Fruit fly (Drosophila melanogaster) whole organism, embryonic: Measurements from ENCODE around the gene mRpL48.

ENCODE experiments used
- Ada2b ChIP-seq: fragments of 200-800 bp; sonication (Bioruptor generic); IDR thresholded peaks from 2 replicates; pipeline ENCODE4 v1.3.6; 2022; ENCODE audit warnings: missing biosample characterization, missing genetic modification characterization
- Adf1 ChIP-seq: fragments of 200-800 bp; sonication (Bioruptor generic); IDR thresholded peaks from 2 replicates; pipeline ENCODE4 v1.3.6; 2022; ENCODE audit warnings: missing biosample characterization, missing genetic modification characterization
- Blimp-1 ChIP-seq: fragments of 200-800 bp; sonication (Bioruptor generic); optimal IDR thresholded peaks from 3 replicates; lab custom pipeline; 2018; ENCODE audit warnings: missing biosample characterization, missing genetic modification characterization, mild to moderate bottlenecking, moderate library complexity, missing genetic modification reagents
- Bteb2 ChIP-seq: fragments of 200-800 bp; sonication (Bioruptor generic); optimal IDR thresholded peaks from 2 replicates; lab custom pipeline; 2016; ENCODE audit warnings: missing biosample characterization, missing genetic modification characterization
- CG11504 ChIP-seq: fragments of 200-800 bp; sonication (Bioruptor generic); optimal IDR thresholded peaks from 3 replicates; lab custom pipeline; 2019; ENCODE audit warnings: missing biosample characterization, mild to moderate bottlenecking, missing genetic modification characterization, moderate library complexity
- CG12299 ChIP-seq: fragments of 200-800 bp; sonication (Bioruptor generic); optimal IDR thresholded peaks from 2 replicates; lab custom pipeline; 2018; ENCODE audit warnings: missing biosample characterization, mild to moderate bottlenecking, missing genetic modification characterization
- CG14710 ChIP-seq: fragments of 200-800 bp; sonication (Bioruptor generic); optimal IDR thresholded peaks from 3 replicates; lab custom pipeline; 2019; ENCODE audit warnings: missing biosample characterization, mild to moderate bottlenecking, missing genetic modification characterization, moderate library complexity
- CG14860 ChIP-seq: fragments of 200-800 bp; sonication (Bioruptor generic); IDR thresholded peaks from 3 replicates; pipeline ENCODE4 v1.3.6; 2022; ENCODE audit warnings: missing biosample characterization, missing genetic modification characterization; ENCODE audit not compliant: partially characterized antibody
- CG17829 ChIP-seq: fragments of 200-800 bp; optimal IDR thresholded peaks from 2 replicates; lab custom pipeline; 2019; ENCODE audit warnings: missing biosample characterization, mild to moderate bottlenecking, missing genetic modification characterization, moderate library complexity
- CG4424 ChIP-seq: fragments of 200-800 bp; sonication (Bioruptor generic); optimal IDR thresholded peaks from 3 replicates; lab custom pipeline; 2016; ENCODE audit warnings: missing biosample characterization, missing genetic modification characterization
- CG4617 ChIP-seq: fragments of 200-800 bp; sonication (Bioruptor generic); optimal IDR thresholded peaks from 3 replicates; lab custom pipeline; 2016; ENCODE audit warnings: missing biosample characterization, missing genetic modification characterization, borderline replicate concordance
- CG4820 ChIP-seq: fragments of 200-800 bp; sonication (Bioruptor generic); optimal IDR thresholded peaks from 3 replicates; lab custom pipeline; 2016; ENCODE audit warnings: missing biosample characterization, missing genetic modification characterization
- CG8290 ChIP-seq, 3 experiments: fragments of 200-800 bp; sonication (Bioruptor generic); optimal IDR thresholded peaks; 2 replicates each; lab custom pipeline; 2016 to 2019; ENCODE audit warnings: missing biosample characterization in 3 of 3, missing genetic modification characterization in 3 of 3, mild to moderate bottlenecking in 2 of 3, moderate library complexity in 1 of 3
- CG9727 ChIP-seq: fragments of 200-800 bp; sonication (Bioruptor generic); optimal IDR thresholded peaks from 3 replicates; lab custom pipeline; 2017; ENCODE audit warnings: missing biosample characterization, mild to moderate bottlenecking, missing genetic modification characterization
- CTCF ChIP-seq: fragments of 200-800 bp; sonication (Bioruptor generic); optimal IDR thresholded peaks from 2 replicates; lab custom pipeline; 2017; ENCODE audit warnings: missing biosample characterization, mild to moderate bottlenecking, missing genetic modification characterization, moderate library complexity
- Chrac-16 ChIP-seq: fragments of 200-800 bp; sonication (Bioruptor generic); optimal IDR thresholded peaks from 3 replicates; lab custom pipeline; 2016; ENCODE audit warnings: missing biosample characterization, missing genetic modification characterization
- Elba2 ChIP-seq: fragments of 200-800 bp; sonication (Bioruptor generic); optimal IDR thresholded peaks from 3 replicates; lab custom pipeline; 2016; ENCODE audit warnings: missing biosample characterization, missing genetic modification characterization
- Ets97D ChIP-seq: fragments of 200-800 bp; sonication (Bioruptor generic); optimal IDR thresholded peaks from 3 replicates; lab custom pipeline; 2016; ENCODE audit warnings: missing biosample characterization, missing genetic modification characterization
- HHEX ChIP-seq: fragments of 200-800 bp; sonication (Bioruptor generic); optimal IDR thresholded peaks from 3 replicates; lab custom pipeline; 2017; ENCODE audit warnings: missing biosample characterization, mild to moderate bottlenecking, missing genetic modification characterization, missing genetic modification reagents
- HLHmδ ChIP-seq: fragments of 200-800 bp; sonication (Bioruptor generic); optimal IDR thresholded peaks from 2 replicates; lab custom pipeline; 2018; ENCODE audit warnings: missing biosample characterization, mild to moderate bottlenecking, missing genetic modification characterization, moderate library complexity
- HmgD ChIP-seq: fragments of 200-800 bp; sonication (Bioruptor generic); optimal IDR thresholded peaks from 3 replicates; lab custom pipeline; 2016; ENCODE audit warnings: missing biosample characterization, missing genetic modification characterization
- Hr51 ChIP-seq, 2 experiments: fragments of 200-800 bp; sonication (Bioruptor generic); optimal IDR thresholded peaks; 2 replicates in 1 of 2; 3 replicates in 1 of 2; lab custom pipeline; 2016 to 2018; ENCODE audit warnings: missing biosample characterization in 2 of 2, missing genetic modification characterization in 2 of 2, mild to moderate bottlenecking in 1 of 2, moderate library complexity in 1 of 2
- MTF-1 ChIP-seq: fragments of 200-800 bp; sonication (Bioruptor generic); optimal IDR thresholded peaks from 2 replicates; lab custom pipeline; 2018; ENCODE audit warnings: missing biosample characterization, mild to moderate bottlenecking, missing genetic modification characterization, borderline replicate concordance
- Neu2 ChIP-seq: fragments of 200-800 bp; sonication (Bioruptor generic); optimal IDR thresholded peaks from 3 replicates; lab custom pipeline; 2016; ENCODE audit warnings: missing biosample characterization, missing genetic modification characterization, borderline replicate concordance
- PHDP ChIP-seq: fragments of 200-800 bp; sonication (Bioruptor generic); optimal IDR thresholded peaks from 3 replicates; lab custom pipeline; 2018; ENCODE audit warnings: missing biosample characterization, mild to moderate bottlenecking, missing genetic modification characterization, moderate library complexity
- Ptx1 ChIP-seq: fragments of 200-800 bp; sonication (Bioruptor generic); IDR thresholded peaks from 2 replicates; pipeline ENCODE4 v1.3.6; 2022; ENCODE audit warnings: missing biosample characterization, missing genetic modification characterization
- Ravus ChIP-seq: fragments of 200-800 bp; sonication (Bioruptor generic); IDR thresholded peaks from 2 replicates; pipeline ENCODE4 v1.3.6; 2022; ENCODE audit warnings: missing biosample characterization, missing genetic modification characterization
- Sox102F ChIP-seq: fragments of 200-800 bp; sonication (Bioruptor generic); optimal IDR thresholded peaks from 2 replicates; lab custom pipeline; 2018; ENCODE audit warnings: missing biosample characterization, mild to moderate bottlenecking, missing genetic modification characterization, moderate library complexity
- Spps ChIP-seq: fragments of 200-800 bp; sonication (Bioruptor generic); optimal IDR thresholded peaks from 2 replicates; lab custom pipeline; 2018; ENCODE audit warnings: missing biosample characterization, mild to moderate bottlenecking, missing genetic modification characterization
- Sry-δ ChIP-seq: fragments of 200-800 bp; sonication (Bioruptor generic); optimal IDR thresholded peaks from 2 replicates; lab custom pipeline; 2016; ENCODE audit warnings: missing biosample characterization, missing genetic modification characterization
- Stat92E ChIP-seq, 3 experiments: fragments of >200 bp in 2 of 3; fragments of 200-800 bp in 1 of 3; sonication (Bioruptor generic) in 1 of 3; optimal IDR thresholded peaks; 2 replicates each; lab custom pipeline; 2017 to 2019; ENCODE audit warnings: missing biosample characterization in 3 of 3, missing genetic modification characterization in 3 of 3, mild to moderate bottlenecking in 1 of 3, moderate library complexity in 1 of 3
- TFAM ChIP-seq: fragments of 200-800 bp; sonication (Bioruptor generic); optimal IDR thresholded peaks from 2 replicates; lab custom pipeline; 2017; ENCODE audit warnings: missing biosample characterization, missing genetic modification characterization, inconsistent platforms
- Xbp1 ChIP-seq: fragments of 200-800 bp; sonication (Bioruptor generic); optimal IDR thresholded peaks from 3 replicates; lab custom pipeline; 2016; ENCODE audit warnings: missing biosample characterization, mild to moderate bottlenecking, missing genetic modification characterization
- al ChIP-seq: fragments of 200-800 bp; sonication (Bioruptor generic); IDR thresholded peaks from 2 replicates; pipeline ENCODE4 v1.3.6; 2022; ENCODE audit warnings: missing biosample characterization, missing genetic modification characterization
- btn ChIP-seq: fragments of 200-800 bp; sonication (Bioruptor generic); optimal IDR thresholded peaks from 2 replicates; lab custom pipeline; 2016; ENCODE audit warnings: missing biosample characterization, missing genetic modification characterization
- corto ChIP-seq: fragments of 200-800 bp; sonication (Bioruptor generic); optimal IDR thresholded peaks from 2 replicates; lab custom pipeline; 2016; ENCODE audit warnings: missing biosample characterization, mild to moderate bottlenecking, missing genetic modification characterization, moderate library complexity
- dmrt11E ChIP-seq: fragments of 200-800 bp; sonication (Bioruptor generic); optimal IDR thresholded peaks from 3 replicates; lab custom pipeline; 2018; ENCODE audit warnings: missing biosample characterization, mild to moderate bottlenecking, missing genetic modification characterization, moderate library complexity
- dysf ChIP-seq: fragments of 200-800 bp; sonication (Bioruptor generic); IDR thresholded peaks from 3 replicates; pipeline ENCODE4 v1.3.6; 2022; ENCODE audit warnings: missing biosample characterization, missing genetic modification characterization
- grau ChIP-seq: fragments of 200-800 bp; optimal IDR thresholded peaks from 3 replicates; lab custom pipeline; 2019; ENCODE audit warnings: missing biosample characterization, mild to moderate bottlenecking, missing genetic modification characterization, moderate library complexity
- her ChIP-seq: fragments of 200-800 bp; sonication (Bioruptor generic); optimal IDR thresholded peaks from 2 replicates; lab custom pipeline; 2016; ENCODE audit warnings: missing biosample characterization, missing genetic modification characterization
- luna ChIP-seq: fragments of 200-800 bp; sonication (Bioruptor generic); optimal IDR thresholded peaks from 2 replicates; lab custom pipeline; 2016; ENCODE audit warnings: missing biosample characterization, missing genetic modification characterization
- repo ChIP-seq: fragments of 200-800 bp; sonication (Bioruptor generic); optimal IDR thresholded peaks from 2 replicates; lab custom pipeline; 2016; ENCODE audit warnings: missing biosample characterization, missing genetic modification characterization
- sc ChIP-seq, 3 experiments: fragments of >200 bp in 2 of 3; fragments of 200-800 bp in 1 of 3; sonication (Bioruptor generic) in 1 of 3; optimal IDR thresholded peaks; 2 replicates in 2 of 3; 3 replicates in 1 of 3; lab custom pipeline; 2017; ENCODE audit warnings: mild to moderate bottlenecking in 1 of 3, missing biosample characterization in 1 of 3, missing genetic modification characterization in 1 of 3, missing genetic modification reagents in 1 of 3
- sens ChIP-seq: fragments of 200-800 bp; sonication (Bioruptor generic); peaks from one replicate; lab custom pipeline; 2016; ENCODE audit warnings: missing biosample characterization, missing genetic modification characterization
- slou ChIP-seq: fragments of 200-800 bp; sonication (Bioruptor generic); optimal IDR thresholded peaks from 3 replicates; lab custom pipeline; 2016; ENCODE audit warnings: missing biosample characterization, missing genetic modification characterization
- tll ChIP-seq, 2 experiments: fragments of 200-800 bp in 1 of 2; fragments of >200 bp in 1 of 2; sonication (Bioruptor generic) in 1 of 2; optimal IDR thresholded peaks; 2 replicates each; lab custom pipeline; 2017 to 2019; ENCODE audit warnings: missing biosample characterization in 2 of 2, missing genetic modification characterization in 2 of 2, mild to moderate bottlenecking in 1 of 2, moderate library complexity in 1 of 2
- trem ChIP-seq: fragments of 200-800 bp; optimal IDR thresholded peaks from 3 replicates; lab custom pipeline; 2019; ENCODE audit warnings: missing biosample characterization, mild to moderate bottlenecking, missing genetic modification characterization, moderate library complexity
- ttk ChIP-seq: fragments of 200-800 bp; sonication (Bioruptor generic); IDR thresholded peaks from 2 replicates; pipeline ENCODE4 v2.1.2; 2022; ENCODE audit warnings: missing biosample characterization, missing genetic modification characterization
- yki ChIP-seq: fragments of >200 bp; optimal IDR thresholded peaks from 3 replicates; lab custom pipeline; 2018
- z ChIP-seq: fragments of 200-800 bp; sonication (Bioruptor generic); IDR thresholded peaks from 3 replicates; pipeline ENCODE4 v1.3.6; 2022; ENCODE audit warnings: missing biosample characterization, missing genetic modification characterization
- zfh1 ChIP-seq: fragments of 200-800 bp; sonication (Bioruptor generic); IDR thresholded peaks from 3 replicates; pipeline ENCODE4 v1.3.6; 2022; ENCODE audit warnings: missing biosample characterization, missing genetic modification characterization

mRpL48 gene

DNA sequence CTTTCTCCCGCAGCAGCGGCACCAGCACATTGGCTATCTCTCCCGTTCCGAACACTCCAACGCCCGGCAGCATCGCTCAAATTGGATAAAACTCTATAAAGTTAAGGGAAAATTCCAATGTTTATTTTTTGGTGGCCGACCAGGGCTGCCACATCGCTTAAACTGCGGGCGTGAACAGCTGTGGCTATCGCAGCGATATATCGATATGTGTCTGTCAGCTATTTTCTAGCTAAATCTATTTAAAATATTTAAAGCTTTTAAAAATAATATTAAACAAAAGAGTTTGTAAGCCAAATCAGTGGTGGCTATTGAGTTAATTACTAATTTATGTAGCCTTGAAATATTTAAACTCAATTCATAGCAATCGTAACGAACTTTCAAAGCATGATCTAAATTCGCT, 41.7 kb downstream of the mRpL48 start, which contains the start of the genes CG17712 and CG17648 (continued):
- TF ChIP-seq Ada2b: no peak
- TF ChIP-seq dysf: no peak
- TF ChIP-seq btn (GFP tag; lab: Kevin White, UChicago): no peak
- no peak for TF ChIP-seq CG4424
- TF ChIP-seq sc (optimal IDR thresholded peaks at IDR 0.05; lab: Kevin White, UChicago): no peak
- TF ChIP-seq sc (GFP tag; optimal IDR thresholded peaks at IDR 0.05; lab: Kevin White, UChicago): no peak
- TF ChIP-seq z (GFP tag; lab: Robert Waterston, UW): no peak
- TF ChIP-seq CG14860: peak; percentile 64
- no peak for TF ChIP-seq CG8290 (GFP tag; optimal IDR thresholded peaks at IDR 0.05; lab: Kevin White, UChicago)
- TF ChIP-seq CG8290 (tag; optimal IDR thresholded peaks at IDR 0.05; lab: Kevin White, UChicago): peak in 1 of 2 experiments; percentile 16
- no peak for TF ChIP-seq Spps (tag; lab: Kevin White, UChicago)
- TF ChIP-seq CG9727: no peak
- TF ChIP-seq Chrac-16 (GFP tag; lab: Kevin White, UChicago): no peak
- no peak for TF ChIP-seq slou (GFP tag; lab: Kevin White, UChicago)
- TF ChIP-seq grau (tag; lab: Kevin White, UChicago): no peak
- no peak for TF ChIP-seq Xbp1
- TF ChIP-seq Ravus (GFP tag; lab: Robert Waterston, UW): no peak
- no peak for TF ChIP-seq CTCF (GFP tag; lab: Kevin White, UChicago)
- TF ChIP-seq Ptx1 (GFP tag; lab: Robert Waterston, UW): no peak
- no peak for TF ChIP-seq Bteb2 (GFP tag; lab: Kevin White, UChicago)
- peak; percentile 58 for TF ChIP-seq sens
- TF ChIP-seq CG4617 (GFP tag; lab: Kevin White, UChicago): peak; percentile 64
- no peak for TF ChIP-seq Sox102F (GFP tag; lab: Kevin White, UChicago)
- TF ChIP-seq tll (GFP tag; optimal IDR thresholded peaks at IDR 0.05; lab: Kevin White, UChicago): no peak
- no peak for TF ChIP-seq MTF-1 (GFP tag; lab: Kevin White, UChicago)
- peak; percentile 63 for TF ChIP-seq trem
- no peak for TF ChIP-seq repo (GFP tag; lab: Kevin White, UChicago)
- no peak for TF ChIP-seq dmrt11E
- no peak for TF ChIP-seq corto (GFP tag; lab: Kevin White, UChicago)
- TF ChIP-seq Blimp-1 (GFP tag; lab: Kevin White, UChicago): no peak
- peak; percentile 16 for TF ChIP-seq CG14710
- no peak for TF ChIP-seq yki (lab: Kevin White, UChicago)
- no peak for TF ChIP-seq HmgD
- TF ChIP-seq Stat92E (GFP tag; optimal IDR thresholded peaks at IDR 0.05; lab: Kevin White, UChicago): no peak
- no peak for TF ChIP-seq her (GFP tag; lab: Kevin White, UChicago)
- TF ChIP-seq HLHmδ (GFP tag; lab: Kevin White, UChicago): no peak
- peak; percentile 9 for TF ChIP-seq CG17829 (tag; lab: Kevin White, UChicago)
- TF ChIP-seq Ets97D (GFP tag; lab: Kevin White, UChicago): peak; percentile 27
- TF ChIP-seq Hr51 (GFP tag; optimal IDR thresholded peaks at IDR 0.05; lab: Kevin White, UChicago): no peak
- TF ChIP-seq Elba2 (GFP tag; lab: Kevin White, UChicago): no peak
- TF ChIP-seq TFAM (GFP tag; lab: Kevin White, UChicago): no peak
- TF ChIP-seq zfh1 (GFP tag; lab: Robert Waterston, UW): no peak
- TF ChIP-seq luna (GFP tag; lab: Kevin White, UChicago): no peak
- 0 out of 2 replicates have a peak, but pooled peaks have one; percentile 19 for TF ChIP-seq al (GFP tag; lab: Robert Waterston, UW)
- no peak for TF ChIP-seq PHDP (tag; lab: Kevin White, UChicago)
- no peak for TF ChIP-seq CG11504 (tag; lab: Kevin White, UChicago)
- TF ChIP-seq CG4820 (GFP tag; lab: Kevin White, UChicago): no peak
- no peak for TF ChIP-seq HHEX (GFP tag; lab: Kevin White, UChicago)
- TF ChIP-seq ttk (GFP tag; lab: Robert Waterston, UW): no peak
- peak; percentile 62 for TF ChIP-seq Sry-δ (GFP tag; lab: Kevin White, UChicago)
- no peak for TF ChIP-seq CG12299 (tag; lab: Kevin White, UChicago)
- TF ChIP-seq Neu2 (GFP tag; lab: Kevin White, UChicago): no peak
- no peak for TF ChIP-seq Adf1
